Worm (Caenorhabditis elegans) whole organism, L4/young adult: ENCODE data around the gene pro-2.

ENCODE experiments used
- W03F9.2 ChIP-seq: fragments of 150-350 bp; optimal IDR thresholded peaks from 2 replicates; lab custom pipeline; 2014; ENCODE audit warnings: missing biosample characterization, missing genetic modification characterization
- dao-5 ChIP-seq: sonication (generic microtip); optimal IDR thresholded peaks from 2 replicates; lab custom pipeline; 2016; ENCODE audit warnings: missing genotype, missing genetic modification characterization, moderate library complexity, missing compliant biosample characterization

DNA sequence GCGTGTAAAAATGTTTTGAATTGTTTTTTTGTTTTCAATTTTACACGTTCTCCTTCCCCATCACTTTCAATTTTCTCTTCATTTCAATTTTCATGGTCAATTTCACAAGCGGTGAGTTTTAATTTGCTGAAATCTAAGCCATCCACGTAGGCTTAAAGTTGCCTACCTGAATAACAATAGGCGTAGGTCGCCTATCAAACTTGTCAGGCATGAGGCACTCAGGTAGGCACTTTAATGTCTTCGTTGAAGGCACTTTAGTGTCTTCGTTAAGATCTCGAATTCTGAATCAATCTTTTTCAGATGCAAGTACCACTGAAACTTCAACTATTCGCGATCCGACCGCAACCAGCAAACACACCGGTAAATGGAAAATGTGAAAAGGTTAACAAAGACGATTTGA, 35.6 kb downstream of the pro-2 start, which contains the start of gene ZK970.8:
- no peak for TF ChIP-seq W03F9.2 (tag; lab: Kevin White, UChicago)
- TF ChIP-seq dao-5 (tag; lab: Kevin White, UChicago): no peak
